Fruit fly (Drosophila melanogaster) ovary, adult (tissue): ENCODE measurements around the gene pzg.
A peak's percentile ranks its signal among the peaks of the same experiment; 100 is the strongest.

Source experiments
- CG17801 ChIP-seq: fragments of 200-800 bp; optimal IDR thresholded peaks from 2 replicates; lab custom pipeline; 2019; ENCODE audit warnings: missing biosample characterization, mild to moderate bottlenecking, missing genetic modification characterization, moderate library complexity; ENCODE audit not compliant: partially characterized antibody

Gene pzg

DNA sequence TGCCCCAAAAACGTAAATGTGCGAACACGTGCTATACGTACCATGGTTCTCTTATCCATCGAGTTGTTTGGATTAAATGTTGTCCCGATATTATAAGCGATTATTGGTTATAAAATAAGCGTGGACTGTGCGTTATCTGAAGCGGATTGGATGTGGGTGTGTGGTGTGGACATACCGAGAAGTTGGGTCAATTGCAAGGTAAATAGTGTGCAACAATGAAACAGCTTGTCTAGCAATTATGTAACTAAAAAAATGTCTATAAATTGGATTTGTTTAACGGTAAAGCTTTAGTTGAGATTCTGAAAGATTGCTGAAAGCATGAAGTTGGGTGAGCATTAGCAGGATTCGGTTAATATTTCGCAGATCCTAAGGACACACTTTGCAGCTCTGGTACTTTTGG is 28.2 kb upstream of the pzg start, which contains the start of gene CG43218:
Gene CG43218 (plus strand): TSS at position 290 of the 400 bp plus-strand sequence.
- TF ChIP-seq CG17801 (GFP tag; lab: Kevin White, UChicago), result no peak

DNA sequence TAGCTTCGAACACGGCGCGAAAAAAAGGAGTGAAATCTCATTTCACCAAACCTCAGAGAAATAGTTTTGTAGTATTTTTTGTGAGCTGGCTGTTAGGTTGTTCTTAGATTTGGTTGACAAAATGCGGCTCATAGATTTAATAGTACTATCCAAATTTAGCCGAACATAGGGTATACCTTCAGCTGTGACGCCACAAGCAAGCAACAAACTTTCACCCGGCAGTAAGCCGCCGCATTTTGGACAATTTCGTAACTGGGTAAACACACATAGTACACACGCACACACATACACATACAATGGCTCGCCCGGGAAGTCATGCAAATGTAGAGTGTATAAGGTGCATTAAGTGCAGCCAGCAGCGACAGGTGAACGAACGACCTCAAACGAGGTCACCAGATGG is 26.6 kb upstream of the pzg start:
- TF ChIP-seq CG17801 (GFP tag; lab: Kevin White, UChicago), result no peak

DNA sequence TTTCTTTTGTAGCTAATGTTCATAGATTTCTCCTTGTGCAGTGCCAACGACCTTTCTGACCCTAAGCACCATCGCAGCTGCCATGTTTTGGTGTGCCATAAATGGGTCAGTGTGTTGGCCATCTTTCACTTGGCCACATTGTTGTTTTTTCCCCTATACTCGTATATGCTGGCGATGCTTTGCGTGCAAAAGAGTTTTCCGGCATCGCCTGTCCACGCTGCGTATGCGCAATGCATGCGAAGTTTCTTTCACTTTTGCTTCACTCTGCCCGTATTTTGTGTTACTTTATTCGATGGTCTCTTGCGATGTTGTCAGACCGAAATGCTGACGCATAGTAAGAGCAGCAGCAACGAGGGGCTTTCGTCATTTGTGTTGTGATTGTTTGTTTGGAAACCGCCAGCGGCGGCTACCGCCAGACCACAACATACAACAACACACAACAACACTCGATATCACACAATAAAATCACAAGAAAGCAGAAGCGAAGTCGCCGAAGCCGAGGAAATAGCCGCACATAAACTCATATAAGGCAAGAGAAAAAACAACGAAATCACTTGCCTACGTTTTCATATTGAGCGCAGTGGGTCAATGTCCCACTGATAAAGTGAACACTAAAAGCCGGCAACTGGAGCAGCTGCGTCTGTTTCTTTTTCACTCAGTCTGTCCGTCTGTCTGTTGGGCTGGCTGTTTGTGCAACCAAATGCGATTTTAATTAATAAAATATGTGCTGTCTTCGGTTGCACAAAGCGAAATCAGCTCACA is 24.3 kb upstream of the pzg start:
- peak; percentile 37 for TF ChIP-seq CG17801 (GFP tag; lab: Kevin White, UChicago)

DNA sequence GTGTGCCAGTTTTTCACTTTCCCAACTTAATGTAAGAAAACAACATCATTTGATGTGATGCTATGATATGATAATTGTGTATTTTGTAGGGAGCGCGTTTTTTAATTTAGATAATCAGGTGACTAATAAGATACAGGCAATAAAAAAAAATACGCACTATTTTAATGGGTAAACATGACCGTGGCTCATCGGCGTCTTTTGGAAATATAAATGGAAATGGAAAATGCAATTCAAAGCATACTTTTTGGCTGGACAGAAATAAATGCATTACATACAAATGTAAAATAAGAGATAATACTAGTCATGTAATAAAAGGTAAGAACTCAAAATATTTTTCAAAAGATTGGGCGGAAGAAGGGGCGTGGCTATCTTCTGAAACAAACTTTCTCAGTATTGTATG is 23.5 kb upstream of the pzg start:
- no peak for TF ChIP-seq CG17801 (GFP tag; lab: Kevin White, UChicago)

DNA sequence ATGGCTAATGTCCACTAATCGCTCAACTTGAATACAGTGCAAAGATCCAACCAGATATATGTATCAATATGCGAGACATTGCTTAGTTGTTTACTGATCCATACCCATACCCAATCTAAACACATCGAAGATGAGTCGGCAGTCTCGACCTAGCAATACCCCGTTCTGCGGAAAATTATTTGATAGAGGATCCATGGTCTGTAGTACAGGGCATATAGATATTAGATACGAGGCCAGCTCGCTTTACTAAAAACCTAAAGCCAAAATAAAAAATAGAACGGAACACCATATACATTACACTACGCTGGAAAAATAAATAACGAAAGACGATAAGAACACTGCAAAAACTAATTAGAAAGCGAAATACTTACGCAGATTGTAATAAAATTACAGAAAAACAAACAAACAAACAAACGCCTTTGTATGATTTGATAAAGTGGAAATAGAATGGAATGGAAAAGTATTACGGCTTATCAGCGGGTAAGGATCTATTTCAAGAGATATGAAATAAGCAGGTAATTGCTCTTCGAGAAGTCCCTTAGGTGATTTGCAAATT is 19.7 kb upstream of the pzg start:
- TF ChIP-seq CG17801 (GFP tag; lab: Kevin White, UChicago), result no peak

DNA sequence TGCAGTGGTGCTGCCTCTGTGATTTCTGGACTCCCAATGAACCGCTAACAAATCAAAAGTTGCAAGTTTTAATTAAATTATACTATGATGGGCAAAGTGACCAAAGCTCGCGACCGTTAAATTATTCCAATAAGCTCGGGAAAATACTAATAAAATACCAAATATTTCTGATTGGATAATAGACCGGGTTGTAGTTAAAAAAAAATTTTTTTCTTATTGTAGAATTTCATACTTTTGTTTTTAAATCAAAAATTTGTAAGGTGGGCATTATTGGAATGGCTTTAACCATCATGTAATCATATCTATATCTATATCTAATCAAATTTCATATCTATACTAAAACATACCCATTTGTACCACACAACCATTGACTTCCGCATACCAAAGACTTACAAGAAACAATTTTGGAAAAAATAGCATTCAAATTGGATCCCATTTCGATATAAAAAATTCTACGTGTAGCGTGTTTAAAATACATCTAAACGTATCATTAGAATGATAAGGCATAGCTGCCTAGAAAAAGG is 18.0 kb upstream of the pzg start, which contains the start of gene CG9391:
Gene CG9391 (minus strand): TSS at position 474 of the 524 bp plus-strand sequence.
- TF ChIP-seq CG17801 (GFP tag; lab: Kevin White, UChicago), result no peak

DNA sequence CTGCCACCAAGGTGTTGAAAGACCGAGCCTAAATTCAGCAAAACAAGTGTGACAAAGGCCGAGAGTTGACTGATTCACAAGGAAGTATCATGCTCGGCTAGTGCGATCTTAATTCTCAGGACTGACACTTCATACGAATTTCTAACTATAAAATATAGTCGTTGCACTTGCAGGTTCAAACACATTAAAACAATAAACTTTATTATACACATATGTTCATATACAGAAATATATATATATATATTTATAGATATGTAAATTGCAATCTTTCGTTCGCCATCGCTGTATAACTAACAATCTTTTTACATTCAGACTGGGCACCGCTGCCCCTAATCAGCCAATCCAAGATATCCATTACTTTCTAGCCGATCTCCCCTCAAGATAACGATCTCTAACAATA is 15.4 kb upstream of the pzg start, which contains the start of gene CG9389:
Gene CG9389 (minus strand): TSS at position 101 of the 400 bp plus-strand sequence.
- no peak for TF ChIP-seq CG17801 (GFP tag; lab: Kevin White, UChicago)

DNA sequence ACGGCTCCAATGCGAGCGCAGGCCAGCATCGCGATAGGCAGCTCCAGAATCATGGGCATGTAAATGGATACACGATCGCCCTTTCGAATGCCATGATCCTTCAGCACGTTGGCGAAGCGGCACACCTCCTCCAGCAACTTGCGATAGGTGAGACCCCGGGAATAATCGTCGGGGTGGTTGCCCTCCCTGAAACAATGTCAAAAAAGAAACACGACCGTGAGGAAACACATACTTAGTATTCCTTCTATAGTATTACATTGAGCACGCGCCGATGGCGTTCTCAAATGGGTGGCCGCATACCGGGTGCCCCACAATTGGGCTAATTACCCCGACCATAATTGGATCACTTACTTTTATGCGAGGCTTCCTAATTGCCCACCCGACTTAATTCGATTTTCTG is 12.4 kb upstream of the pzg start:
- TF ChIP-seq CG17801 (GFP tag; lab: Kevin White, UChicago), result no peak

DNA sequence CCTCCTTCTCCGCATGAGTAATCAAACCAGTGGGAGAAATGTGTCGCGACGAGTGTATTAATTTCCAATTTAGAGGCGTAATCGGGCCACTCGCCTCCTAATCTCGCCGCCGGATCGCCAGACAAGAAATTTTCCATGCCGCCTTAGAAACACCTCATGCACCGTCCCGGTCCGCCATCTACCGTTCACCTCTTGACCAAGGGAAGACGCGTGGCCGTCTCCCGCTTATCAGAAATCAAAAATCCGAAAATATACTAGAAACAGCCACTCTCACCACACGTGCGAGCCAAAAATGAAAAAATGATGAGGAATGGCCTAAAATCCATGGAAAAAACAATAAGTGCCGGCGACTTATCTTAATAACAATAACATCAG is 10.0 kb upstream of the pzg start:
- TF ChIP-seq CG17801 (GFP tag; lab: Kevin White, UChicago), result no peak

DNA sequence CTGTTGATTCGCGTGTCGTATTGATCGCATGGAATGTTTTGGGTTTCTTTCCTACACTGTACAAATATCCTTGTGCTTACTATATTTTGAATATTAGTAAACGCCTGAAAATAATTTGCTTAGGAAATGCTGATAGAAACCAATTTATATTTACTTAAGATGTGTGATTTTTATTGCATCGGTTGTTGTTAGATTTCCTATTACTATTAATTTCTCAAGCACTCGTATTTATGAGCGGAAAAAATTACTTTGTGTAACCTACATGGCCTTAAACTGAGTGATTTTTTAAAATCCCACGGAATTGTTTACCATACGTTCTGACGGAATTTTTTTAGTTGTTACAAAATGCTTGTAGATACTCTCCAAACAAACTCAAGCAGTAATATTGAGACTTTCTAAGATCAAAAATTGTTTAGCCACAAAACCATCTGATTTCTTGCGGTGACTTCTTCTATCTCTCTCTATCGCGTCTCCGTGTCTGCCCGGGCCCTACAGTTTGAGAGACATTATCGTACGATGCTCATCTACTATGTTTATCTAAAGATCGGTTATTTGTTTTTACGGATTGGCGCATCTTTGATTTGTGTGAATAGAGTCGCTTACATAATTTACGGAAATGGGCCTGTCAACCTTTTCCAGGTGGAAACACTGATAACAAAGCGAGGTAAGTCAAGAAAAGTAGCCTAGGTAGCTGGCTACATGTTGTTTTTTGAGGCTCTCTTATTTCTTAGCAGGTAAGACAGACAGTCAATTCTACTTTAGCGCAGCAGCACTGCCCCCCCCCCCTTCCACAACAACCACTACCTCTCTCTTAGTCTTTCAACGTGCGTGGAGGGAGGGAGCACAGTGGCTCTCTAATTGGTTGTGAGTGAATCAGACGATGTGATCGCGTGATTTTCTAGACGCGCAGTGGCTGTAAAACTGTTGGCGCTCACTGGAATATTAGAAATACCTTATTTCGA is 9.3 kb upstream of the pzg start:
- TF ChIP-seq CG17801 (GFP tag; lab: Kevin White, UChicago), result peak; percentile 78

DNA sequence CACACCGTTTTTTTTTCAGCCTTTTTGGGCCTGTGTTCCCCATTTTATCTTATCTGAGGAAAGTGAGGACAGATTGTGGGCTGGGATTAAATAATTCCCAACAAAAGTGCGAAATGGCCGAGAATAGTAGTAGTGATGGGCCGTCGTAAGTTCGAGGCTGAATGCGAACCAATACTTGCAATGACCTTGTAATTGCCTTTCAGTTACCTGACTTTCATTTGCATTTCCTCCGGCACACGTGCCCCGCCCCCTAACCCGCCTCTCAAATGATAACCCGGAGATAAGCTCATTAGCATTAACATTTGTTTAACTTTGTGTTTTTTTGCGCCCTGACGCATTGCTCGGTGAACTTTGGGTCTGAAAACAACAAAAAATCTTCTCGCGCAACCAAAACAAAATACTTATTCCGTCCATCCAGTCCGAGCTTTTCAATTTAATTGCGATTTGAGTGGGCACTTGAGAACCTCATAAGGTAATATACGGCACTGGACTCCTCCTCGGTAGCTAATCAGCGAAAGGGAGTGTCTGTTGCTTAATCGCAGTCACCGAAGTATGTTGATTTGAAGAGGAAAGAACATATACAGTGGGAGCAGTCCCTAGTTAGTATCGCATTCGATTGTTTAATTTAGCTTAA is 7.9 kb upstream of the pzg start:
- no peak for TF ChIP-seq CG17801 (GFP tag; lab: Kevin White, UChicago)

DNA sequence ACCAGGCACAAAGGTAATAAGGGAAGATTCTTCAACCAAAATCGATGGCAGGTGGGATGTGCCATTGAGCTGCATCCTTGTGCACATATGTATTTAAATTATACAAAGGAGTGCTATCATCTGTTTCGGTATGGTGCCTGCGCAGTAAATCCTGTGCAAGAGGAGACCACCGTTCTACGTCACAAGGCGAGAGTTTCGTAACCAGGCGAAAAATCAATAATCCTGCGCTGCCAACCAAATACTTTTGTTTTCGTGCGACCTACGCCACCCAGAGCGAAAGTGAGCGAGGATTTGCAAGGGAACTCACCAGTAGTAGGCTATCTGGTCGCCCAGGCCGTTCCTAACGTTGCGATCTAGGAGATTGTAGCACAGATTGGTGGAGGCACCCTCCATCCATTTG is 6.7 kb upstream of the pzg start:
- TF ChIP-seq CG17801 (GFP tag; lab: Kevin White, UChicago), result no peak

DNA sequence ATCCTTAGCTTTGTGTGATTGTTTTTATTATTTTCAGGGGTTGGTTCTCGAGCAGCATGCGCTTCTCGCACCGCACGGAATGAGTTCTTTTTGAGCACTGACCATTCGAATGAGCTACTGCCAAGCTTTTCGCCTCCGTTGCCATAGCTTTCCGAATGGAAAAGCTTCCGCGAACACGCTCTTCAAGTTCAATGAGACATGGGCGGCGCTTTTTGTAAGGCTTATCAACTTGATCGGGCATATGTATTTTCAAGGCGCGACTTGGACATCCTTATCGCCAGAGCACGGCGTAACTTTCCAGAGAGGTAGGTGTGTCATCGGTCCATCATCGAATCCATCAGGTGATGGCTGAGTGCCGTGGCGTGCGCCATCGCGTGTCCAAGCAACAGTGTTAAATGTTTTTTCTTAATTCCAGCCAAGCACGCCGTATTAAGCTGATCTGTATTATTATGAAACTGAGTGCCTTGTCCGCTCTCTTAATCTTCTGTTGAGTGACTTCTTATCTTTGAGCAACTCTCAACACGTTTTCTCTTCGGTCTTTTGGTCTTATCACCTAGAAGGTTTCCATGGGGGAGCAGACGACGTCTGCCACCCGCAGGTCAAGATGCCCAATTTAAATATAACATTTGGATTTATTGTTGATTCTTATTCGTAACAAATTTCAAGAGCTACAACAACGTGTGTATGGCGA is 5.9 kb upstream of the pzg start, which contains the start of gene AcCoAS:
Gene AcCoAS (minus strand): TSS at position 368 of the 691 bp plus-strand sequence.
- peak; percentile 82 for TF ChIP-seq CG17801 (GFP tag; lab: Kevin White, UChicago)
